Worm (Caenorhabditis elegans) whole organism, L1 larva: ENCODE results near the gene C25H3.7.

Experiments
- mep-1 ChIP-seq: fragments of 150-350 bp; optimal IDR thresholded peaks from 2 replicates; lab custom pipeline; 2014; ENCODE audit warnings: missing biosample characterization, missing genetic modification characterization
- nhr-76 ChIP-seq: sonication (generic microtip); optimal IDR thresholded peaks from 2 replicates; lab custom pipeline; 2017; ENCODE audit warnings: missing biosample characterization, missing genetic modification characterization

ce11 chrII:5665991-5666390 lies 2.7 kb downstream of the C25H3.7 start, which contains the start of gene C25H3.16:
- no peak for TF ChIP-seq mep-1
- no peak for TF ChIP-seq nhr-76 (tag; lab: Kevin White, UChicago)
